Fruit fly (Drosophila melanogaster): ENCODE data around the gene tkv.

Gene tkv

DNA sequence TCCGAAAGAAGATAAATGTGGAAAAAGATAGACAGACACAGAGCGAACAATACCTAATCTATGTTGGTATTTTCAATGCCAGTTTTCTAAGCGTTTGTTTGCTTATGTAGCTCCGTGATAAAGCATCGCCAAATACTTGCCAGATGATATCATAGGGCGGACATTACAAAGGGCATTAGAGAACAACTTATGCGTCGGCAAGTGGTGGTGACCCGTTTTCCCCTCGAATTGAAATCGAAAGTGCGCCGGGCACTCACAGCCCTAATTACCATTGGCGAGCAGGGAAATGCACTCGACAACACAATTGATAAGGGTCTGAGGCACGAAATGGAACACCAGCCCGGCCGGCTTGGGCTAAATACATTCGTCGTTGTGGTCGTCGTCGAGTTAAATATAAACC, 74.0 kb downstream of the tkv start (continued):
- no peak for TF ChIP-seq fu2 (GFP tag; optimal IDR thresholded peaks at IDR 0.05)
- TF ChIP-seq Tbp (GFP tag; optimal IDR thresholded peaks at IDR 0.05) = no peak
- peak; percentile 87 for TF ChIP-seq sd (tag; optimal IDR thresholded peaks at IDR 0.05)
- no peak for TF ChIP-seq pita (GFP tag; optimal IDR thresholded peaks at IDR 0.05)
- no peak for TF ChIP-seq ab (GFP tag; optimal IDR thresholded peaks at IDR 0.05)
- TF ChIP-seq HHEX (GFP tag; optimal IDR thresholded peaks at IDR 0.05) = no peak
- TF ChIP-seq CG10321 (GFP tag; IDR thresholded peaks at IDR 0.05) = no peak
- peak; percentile 69 for TF ChIP-seq Blimp-1 (GFP tag; optimal IDR thresholded peaks at IDR 0.05)

DNA sequence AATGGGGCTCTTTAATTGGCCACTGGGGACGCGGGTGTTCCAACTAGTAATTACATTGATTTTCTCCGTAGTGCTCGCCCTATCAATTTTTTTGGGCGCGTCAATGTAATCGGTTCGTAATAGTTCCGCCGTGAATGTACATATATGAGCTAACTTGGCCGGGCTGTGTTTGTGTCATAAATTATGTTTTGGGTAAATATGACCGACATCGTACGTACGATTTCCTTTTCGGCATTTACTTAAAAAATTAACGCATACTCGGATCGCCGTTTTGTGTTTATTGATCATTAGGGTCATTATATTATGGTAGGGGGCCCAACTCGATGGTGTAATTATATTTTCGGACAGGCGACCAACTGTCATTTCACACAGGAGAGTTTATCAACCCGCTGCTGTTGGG, 74.5 kb downstream of the tkv start:
- TF ChIP-seq sna (GFP tag; IDR thresholded peaks at IDR 0.05; ENCODE audit: partially characterized antibody) (no peak), CG10565 (GFP tag; optimal IDR thresholded peaks at IDR 0.05) (no peak), CG34376 (GFP tag; optimal IDR thresholded peaks at IDR 0.05) (peak; percentile 66), CG9817 (tag; optimal IDR thresholded peaks at IDR 0.05) (no peak), CG13123 (GFP tag; optimal IDR thresholded peaks at IDR 0.05) (no peak), CG15479 (GFP tag; optimal IDR thresholded peaks at IDR 0.05) (no peak), NC2β (GFP tag; optimal IDR thresholded peaks at IDR 0.05) (peak; percentile 11), CG9727 (GFP tag; optimal IDR thresholded peaks at IDR 0.05) (peak; percentile 34), abd-A (tag; optimal IDR thresholded peaks at IDR 0.05) (no peak), CG11398 (GFP tag; optimal IDR thresholded peaks at IDR 0.05) (no peak), ham (GFP tag; IDR thresholded peaks at IDR 0.05) (no peak), pan (optimal IDR thresholded peaks at IDR 0.05) (no peak), pan (GFP tag; optimal IDR thresholded peaks at IDR 0.05 in 1 of 2, IDR thresholded peaks at IDR 0.05 in 1 of 2) (no peak), gsb (GFP tag; IDR thresholded peaks at IDR 0.05) (no peak), fd96Cb (tag; optimal IDR thresholded peaks at IDR 0.05) (no peak), ems (GFP tag; optimal IDR thresholded peaks at IDR 0.05) (no peak), z (GFP tag; IDR thresholded peaks at IDR 0.05) (no peak), onecut (GFP tag; IDR thresholded peaks at IDR 0.05) (peak; percentile 33; the same call in 1 of the 2 replicates), Pdp1 (GFP tag; optimal IDR thresholded peaks at IDR 0.05) (peak in 1 of 2 experiments; percentile 77), CG4282 (GFP tag; optimal IDR thresholded peaks at IDR 0.05) (no peak), tx (GFP tag; optimal IDR thresholded peaks at IDR 0.05) (no peak), Sin3A (optimal IDR thresholded peaks at IDR 0.05) (no peak), CG17361 (GFP tag; IDR thresholded peaks at IDR 0.05) (no peak), CG7745 (tag; optimal IDR thresholded peaks at IDR 0.05) (peak; percentile 91), grn (GFP tag; optimal IDR thresholded peaks at IDR 0.05) (no peak), zf30C (GFP tag; optimal IDR thresholded peaks at IDR 0.05) (no peak), CG10366 (GFP tag; IDR thresholded peaks at IDR 0.05) (no peak), CG11695 (GFP tag; IDR thresholded peaks at IDR 0.05) (peak; percentile 52; the same call in 1 of the 3 replicates), CG8388 (GFP tag; optimal IDR thresholded peaks at IDR 0.05) (no peak), Chrac-16 (GFP tag; optimal IDR thresholded peaks at IDR 0.05) (no peak), CG5180 (GFP tag; optimal IDR thresholded peaks at IDR 0.05) (peak; percentile 77), nerfin-1 (tag; optimal IDR thresholded peaks at IDR 0.05) (no peak), dimm (GFP tag; IDR thresholded peaks at IDR 0.05) (no peak), ATbp (GFP tag; optimal IDR thresholded peaks at IDR 0.05) (peak; percentile 88), Mad (GFP tag; optimal IDR thresholded peaks at IDR 0.05) (no peak), cad (GFP tag; optimal IDR thresholded peaks at IDR 0.05) (no peak), pnt (GFP tag; optimal IDR thresholded peaks at IDR 0.05) (no peak), dysf (GFP tag; IDR thresholded peaks at IDR 0.05) (no peak), Ravus (GFP tag; IDR thresholded peaks at IDR 0.05) (no peak), NK7.1 (GFP tag; optimal IDR thresholded peaks at IDR 0.05) (no peak), disco-r (GFP tag; optimal IDR thresholded peaks at IDR 0.05) (no peak), CG2120 (GFP tag; optimal IDR thresholded peaks at IDR 0.05) (no peak), corto (GFP tag; optimal IDR thresholded peaks at IDR 0.05) (no peak), hth (optimal IDR thresholded peaks at IDR 0.05) (no peak)
